Fruit fly (Drosophila melanogaster): ENCODE measurements around the gene Hug.
"Not testable (repeated sequence)": the region's sequence is repeated elsewhere in the genome, so short reads cannot be mapped to it uniquely, and the experiment has no call there.

Hug gene

DNA sequence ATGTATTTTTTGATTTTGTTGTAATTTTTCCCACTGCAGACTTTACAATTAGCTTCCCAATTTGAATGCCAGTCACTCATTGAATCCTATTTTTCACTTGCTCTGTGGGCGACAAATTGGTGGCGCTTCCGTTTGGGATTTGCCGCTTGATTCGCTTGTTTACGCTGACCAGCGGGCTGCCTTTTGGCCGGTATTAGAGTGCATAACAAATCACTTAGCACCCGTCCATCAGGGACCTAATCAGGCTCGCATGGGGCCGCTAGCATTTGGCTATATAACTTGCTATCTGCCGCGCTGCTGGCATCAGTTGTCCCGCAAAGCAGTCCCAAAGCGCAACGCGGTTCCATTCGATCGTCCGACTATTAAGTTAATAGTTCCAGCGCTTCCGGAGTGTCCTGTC lies at the start of gene Hug:
Gene Hug (plus strand): TSS at position 301 of the 400 bp plus-strand sequence.
- TF ChIP-seq pan (optimal IDR thresholded peaks at IDR 0.05) = no peak
- no peak for TF ChIP-seq EcR (GFP tag; optimal IDR thresholded peaks at IDR 0.05)
- TF ChIP-seq usp (GFP tag; optimal IDR thresholded peaks at IDR 0.05) = no peak
- no peak for TF ChIP-seq CG8478 (optimal IDR thresholded peaks at IDR 0.05)
- TF ChIP-seq Dll (optimal IDR thresholded peaks at IDR 0.05) = no peak
- no peak for TF ChIP-seq psq (optimal IDR thresholded peaks at IDR 0.05)

DNA sequence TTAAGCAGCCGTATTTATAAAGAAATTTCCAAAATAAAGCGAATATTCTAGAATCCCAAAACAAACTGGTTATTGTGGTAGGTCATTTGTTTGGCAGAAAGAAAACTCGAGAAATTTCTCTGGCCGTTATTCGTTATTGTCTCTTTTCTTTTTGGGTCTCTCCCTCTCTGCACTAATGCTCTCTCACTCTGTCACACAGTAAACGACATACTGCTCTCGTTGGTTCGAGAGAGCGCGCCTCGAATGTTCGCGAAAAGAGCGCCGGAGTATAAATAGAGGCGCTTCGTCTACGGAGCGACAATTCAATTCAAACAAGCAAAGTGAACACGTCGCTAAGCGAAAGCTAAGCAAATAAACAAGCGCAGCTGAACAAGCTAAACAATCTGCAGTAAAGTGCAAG lies 23.8 kb upstream of the Hug start, which contains the start of gene Hsp70Bbb:
Gene Hsp70Bbb (plus strand): TSS at position 301 of the 400 bp plus-strand sequence.
- TF ChIP-seq usp (GFP tag; optimal IDR thresholded peaks at IDR 0.05); EcR (GFP tag; optimal IDR thresholded peaks at IDR 0.05); pan (optimal IDR thresholded peaks at IDR 0.05): not testable (repeated sequence)

dm6 chr3R:12505493-12505892 lies 20.5 kb upstream of the Hug start, which contains the start of gene Hsp70Bb:
Gene Hsp70Bb (plus strand): TSS chr3R:12505793.
- not testable (repeated sequence) for TF ChIP-seq EcR (GFP tag; optimal IDR thresholded peaks at IDR 0.05); CG8478 (optimal IDR thresholded peaks at IDR 0.05); pan (optimal IDR thresholded peaks at IDR 0.05)

- not testable (repeated sequence) for TF ChIP-seq Dll (optimal IDR thresholded peaks at IDR 0.05); EcR (GFP tag; optimal IDR thresholded peaks at IDR 0.05); psq (optimal IDR thresholded peaks at IDR 0.05)
Observed at dm6 chr3R:12508776-12509175, 17.2 kb upstream of the Hug start, which contains the start of gene Hsp70Bc. Gene Hsp70Bc (plus strand): TSS chr3R:12509076.

dm6 chr3R:12514997-12515396 lies 11.0 kb upstream of the Hug start:
- TF ChIP-seq pan (optimal IDR thresholded peaks at IDR 0.05) (no peak), EcR (GFP tag; optimal IDR thresholded peaks at IDR 0.05) (no peak), CG8478 (optimal IDR thresholded peaks at IDR 0.05) (no peak), usp (GFP tag; optimal IDR thresholded peaks at IDR 0.05) (no peak), psq (optimal IDR thresholded peaks at IDR 0.05) (no peak), Dll (optimal IDR thresholded peaks at IDR 0.05) (no peak)

- TF ChIP-seq usp (GFP tag; optimal IDR thresholded peaks at IDR 0.05) (no peak), pan (optimal IDR thresholded peaks at IDR 0.05) (no peak), EcR (GFP tag; optimal IDR thresholded peaks at IDR 0.05) (no peak), Dll (optimal IDR thresholded peaks at IDR 0.05) (no peak), psq (optimal IDR thresholded peaks at IDR 0.05) (no peak), CG8478 (optimal IDR thresholded peaks at IDR 0.05) (no peak)
Observed at dm6 chr3R:12542947-12543346, 17.0 kb downstream of the Hug start.

- TF ChIP-seq pan (optimal IDR thresholded peaks at IDR 0.05) = no peak
- no peak for TF ChIP-seq usp (GFP tag; optimal IDR thresholded peaks at IDR 0.05)
- no peak for TF ChIP-seq EcR (GFP tag; optimal IDR thresholded peaks at IDR 0.05)
- no peak for TF ChIP-seq CG8478 (optimal IDR thresholded peaks at IDR 0.05)
- TF ChIP-seq Dll (optimal IDR thresholded peaks at IDR 0.05) = no peak
- no peak for TF ChIP-seq psq (optimal IDR thresholded peaks at IDR 0.05)
Observed at dm6 chr3R:12548229-12548628, 22.2 kb downstream of the Hug start, which contains the start of gene Octbeta3R. Gene Octbeta3R (minus strand): TSS chr3R:12548229.

DNA sequence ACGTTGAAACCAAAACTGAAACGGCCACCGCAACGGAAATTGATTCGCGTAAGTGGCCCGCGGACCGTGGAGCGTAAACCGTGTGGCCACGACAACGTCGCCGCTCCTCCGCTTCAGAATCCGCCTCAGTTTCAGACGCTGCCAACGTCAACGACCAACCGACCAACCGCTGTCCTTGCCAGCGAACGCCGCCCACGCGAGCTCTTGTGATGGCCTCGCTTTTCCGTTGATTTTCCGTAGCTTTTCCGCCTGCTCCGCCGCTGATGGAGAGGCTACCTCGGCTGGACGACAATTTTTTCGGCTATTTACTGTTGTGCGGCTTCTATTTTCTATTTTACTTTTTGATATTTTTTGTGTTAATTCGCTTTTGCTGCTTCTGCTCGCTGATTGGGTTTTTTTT lies 35.2 kb downstream of the Hug start:
- no peak for TF ChIP-seq psq (optimal IDR thresholded peaks at IDR 0.05)
- TF ChIP-seq CG8478 (optimal IDR thresholded peaks at IDR 0.05) = no peak
- no peak for TF ChIP-seq pan (optimal IDR thresholded peaks at IDR 0.05)
- TF ChIP-seq usp (GFP tag; optimal IDR thresholded peaks at IDR 0.05) = no peak
- TF ChIP-seq EcR (GFP tag; optimal IDR thresholded peaks at IDR 0.05) = no peak
- no peak for TF ChIP-seq Dll (optimal IDR thresholded peaks at IDR 0.05)

DNA sequence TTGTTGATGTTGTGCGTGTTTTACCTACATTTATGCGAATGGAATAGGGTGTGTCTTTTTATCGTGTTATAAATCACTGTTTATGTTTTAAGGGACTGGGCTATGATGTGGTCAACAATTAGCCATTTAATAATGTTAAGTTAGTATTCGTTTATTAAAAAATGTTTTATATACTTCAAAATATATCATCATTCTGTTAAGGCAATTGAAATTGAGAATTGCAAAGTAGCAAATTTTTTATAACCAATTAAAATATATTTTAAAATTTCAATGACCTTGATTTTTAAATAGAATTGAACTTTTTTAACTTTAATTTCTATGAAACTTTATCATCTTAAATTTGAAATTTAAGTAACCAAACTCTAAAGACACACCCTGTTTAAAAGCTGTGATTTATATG lies 36.0 kb downstream of the Hug start:
- TF ChIP-seq EcR (GFP tag; optimal IDR thresholded peaks at IDR 0.05) = no peak
- TF ChIP-seq CG8478 (optimal IDR thresholded peaks at IDR 0.05) = no peak
- TF ChIP-seq pan (optimal IDR thresholded peaks at IDR 0.05) = no peak
- TF ChIP-seq Dll (optimal IDR thresholded peaks at IDR 0.05) = no peak

DNA sequence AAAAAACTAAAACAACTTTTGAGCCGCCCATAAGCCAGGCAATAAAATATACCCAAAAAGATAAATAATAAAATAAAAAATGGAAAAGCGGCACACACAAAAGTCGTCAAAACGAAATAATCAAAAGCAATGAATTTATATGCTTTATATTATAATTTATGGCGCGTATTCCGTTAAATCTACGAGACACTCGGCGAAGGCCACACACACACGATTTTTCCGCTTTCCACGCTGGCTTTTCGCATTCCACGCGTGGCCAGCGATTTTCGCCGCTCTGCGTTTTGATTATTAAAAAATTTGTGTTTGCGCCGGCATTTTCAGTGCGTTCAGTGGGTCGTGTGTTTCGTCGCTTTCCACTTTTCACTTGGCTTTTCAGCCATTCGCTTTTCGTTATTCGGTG lies 42.8 kb downstream of the Hug start:
- TF ChIP-seq psq (optimal IDR thresholded peaks at IDR 0.05) (no peak), pan (optimal IDR thresholded peaks at IDR 0.05) (no peak), CG8478 (optimal IDR thresholded peaks at IDR 0.05) (no peak), EcR (GFP tag; optimal IDR thresholded peaks at IDR 0.05) (no peak), usp (GFP tag; optimal IDR thresholded peaks at IDR 0.05) (no peak), Dll (optimal IDR thresholded peaks at IDR 0.05) (no peak)

Data from whole organism.